Fruit fly (Drosophila melanogaster): Measurements from ENCODE around the gene CG33124.

- TF ChIP-seq Sin3A (optimal IDR thresholded peaks at IDR 0.05), result no peak
- no peak for TF ChIP-seq ttk (optimal IDR thresholded peaks at IDR 0.05)
- no peak for TF ChIP-seq h (optimal IDR thresholded peaks at IDR 0.05)
These were observed 45.3 kb downstream of the CG33124 start for dm6 chr2L:2163568-2163953.
